Worm (Caenorhabditis elegans): ENCODE results near the gene R03H10.4.

DNA sequence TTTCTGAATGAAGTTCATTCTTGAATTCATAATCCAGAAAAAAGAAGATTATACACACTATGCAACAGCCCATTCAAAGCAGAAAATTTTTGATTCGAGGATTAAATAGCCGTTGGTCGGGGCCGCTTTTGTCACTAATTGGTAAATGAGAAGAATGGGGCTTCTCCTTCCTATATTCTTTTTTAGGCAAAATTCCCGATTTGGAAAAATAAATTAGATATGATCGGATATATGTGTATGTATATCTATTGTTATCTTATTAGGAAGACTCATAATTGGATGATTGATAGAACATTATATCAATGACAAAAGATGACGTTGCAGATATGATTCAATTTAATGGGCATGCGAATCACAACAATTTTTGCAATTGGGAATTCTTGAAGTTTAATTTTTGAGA is 18.1 kb downstream of the R03H10.4 start:
- no peak for TF ChIP-seq elt-1 (tag; optimal IDR thresholded peaks at IDR 0.05; ENCODE audit: borderline replicate concordance, insufficient read depth)
- TF ChIP-seq ceh-39 (tag; optimal IDR thresholded peaks at IDR 0.05) = no peak
- no peak for TF ChIP-seq bed-3 (GFP tag; optimal IDR thresholded peaks at IDR 0.05)
- no peak for TF ChIP-seq nhr-28 (tag; optimal IDR thresholded peaks at IDR 0.05)
- no peak for TF ChIP-seq snpc-4 (tag; optimal IDR thresholded peaks at IDR 0.05)
